Fruit fly (Drosophila melanogaster): Measurements from ENCODE around the gene CG14454.

Gene CG14454

DNA sequence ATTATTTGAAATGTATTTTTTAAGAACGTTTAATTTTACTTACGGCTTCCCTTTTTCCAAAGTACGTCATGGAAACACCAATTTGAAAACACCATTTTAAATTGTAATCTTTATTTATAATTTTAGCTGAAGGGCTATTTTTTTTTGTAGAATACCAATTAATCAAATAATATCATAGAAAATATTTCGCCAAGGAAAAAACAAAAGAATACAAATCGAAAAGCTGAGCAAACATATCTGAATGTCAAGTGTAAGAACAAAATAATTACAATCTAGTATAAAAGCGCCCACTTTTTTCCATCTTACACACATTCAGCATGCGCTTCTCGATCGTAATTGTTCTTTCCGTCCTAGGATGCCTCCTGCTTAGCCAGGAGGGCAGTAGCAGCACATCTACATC, 3.3 kb upstream of the CG14454 start, which contains the start of gene CG14452:
CG14452 (plus strand) TSS at position 301 of the 400 bp plus-strand sequence.
- no peak for TF ChIP-seq CG32006 (GFP tag; optimal IDR thresholded peaks at IDR 0.05)
- no peak for TF ChIP-seq pdm3 (GFP tag; optimal IDR thresholded peaks at IDR 0.05)
- TF ChIP-seq Ets21C (GFP tag; optimal IDR thresholded peaks at IDR 0.05): no peak
- no peak for TF ChIP-seq Eip93F (GFP tag; optimal IDR thresholded peaks at IDR 0.05)
- TF ChIP-seq CG6808 (GFP tag; optimal IDR thresholded peaks at IDR 0.05): no peak
- no peak for TF ChIP-seq CG34406 (GFP tag; optimal IDR thresholded peaks at IDR 0.05)
- TF ChIP-seq CG6163 (GFP tag; IDR thresholded peaks at IDR 0.05): no peak
- TF ChIP-seq CG4318 (GFP tag; optimal IDR thresholded peaks at IDR 0.05): no peak
- no peak for TF ChIP-seq CG8632 (GFP tag; optimal IDR thresholded peaks at IDR 0.05)
- TF ChIP-seq cyc (GFP tag; optimal IDR thresholded peaks at IDR 0.05): no peak
- TF ChIP-seq net (GFP tag; optimal IDR thresholded peaks at IDR 0.05): no peak
- TF ChIP-seq acj6 (GFP tag; optimal IDR thresholded peaks at IDR 0.05): no peak

dm6 chr3L:22693712-22694111, 1.4 kb upstream of the CG14454 start, which contains the start of the genes CG12546 and CG14453:
Gene CG12546 (minus strand): TSS chr3L:22693812.
Gene CG14453 (plus strand): TSS chr3L:22694083.
- TF ChIP-seq Eip75B (GFP tag; optimal IDR thresholded peaks at IDR 0.05) (no peak), Eip78C (GFP tag) (no peak), cyc (GFP tag; optimal IDR thresholded peaks at IDR 0.05) (no peak), CG31627 (GFP tag; optimal IDR thresholded peaks at IDR 0.05) (no peak), eg (GFP tag; IDR thresholded peaks at IDR 0.05) (no peak), CG34406 (GFP tag; optimal IDR thresholded peaks at IDR 0.05) (no peak), fd59A (GFP tag; optimal IDR thresholded peaks at IDR 0.05) (no peak), Sox15 (GFP tag; optimal IDR thresholded peaks at IDR 0.05) (no peak), CG6792 (GFP tag; optimal IDR thresholded peaks at IDR 0.05) (no peak), ss (GFP tag; optimal IDR thresholded peaks at IDR 0.05) (no peak), CG1621 (tag; optimal IDR thresholded peaks at IDR 0.05) (no peak), Hr39 (GFP tag; optimal IDR thresholded peaks at IDR 0.05) (no peak), Sox14 (GFP tag; optimal IDR thresholded peaks at IDR 0.05) (no peak), Eip93F (GFP tag; optimal IDR thresholded peaks at IDR 0.05) (no peak), topi (GFP tag; optimal IDR thresholded peaks at IDR 0.05) (no peak), net (GFP tag; optimal IDR thresholded peaks at IDR 0.05) (no peak), Ets21C (GFP tag; optimal IDR thresholded peaks at IDR 0.05) (no peak), CG8632 (GFP tag; optimal IDR thresholded peaks at IDR 0.05) (no peak), CG10631 (GFP tag; optimal IDR thresholded peaks at IDR 0.05) (no peak)

- TF ChIP-seq CG6792 (GFP tag; optimal IDR thresholded peaks at IDR 0.05) (no peak), CG3032 (tag; optimal IDR thresholded peaks at IDR 0.05) (no peak), OdsH (GFP tag; optimal IDR thresholded peaks at IDR 0.05) (no peak), ss (GFP tag; optimal IDR thresholded peaks at IDR 0.05) (no peak), Sox15 (GFP tag; optimal IDR thresholded peaks at IDR 0.05) (no peak), fkh (GFP tag; optimal IDR thresholded peaks at IDR 0.05) (no peak), CG8319 (GFP tag; optimal IDR thresholded peaks at IDR 0.05) (no peak), CG3919 (GFP tag; optimal IDR thresholded peaks at IDR 0.05) (no peak), lz (GFP tag; optimal IDR thresholded peaks at IDR 0.05) (no peak), CG16779 (tag; optimal IDR thresholded peaks at IDR 0.05) (no peak), net (GFP tag; optimal IDR thresholded peaks at IDR 0.05) (no peak), CG11902 (GFP tag; optimal IDR thresholded peaks at IDR 0.05) (no peak), dsx (GFP tag; optimal IDR thresholded peaks at IDR 0.05; ENCODE audit: poor library complexity, severe bottlenecking) (no peak)
Observed at dm6 chr3L:22686987-22687386, 5.3 kb downstream of the CG14454 start, which contains the start of the genes CG14455 and CG14456. Gene CG14455 (minus strand): TSS chr3L:22687087. Gene CG14456 (plus strand): TSS chr3L:22687222.

DNA sequence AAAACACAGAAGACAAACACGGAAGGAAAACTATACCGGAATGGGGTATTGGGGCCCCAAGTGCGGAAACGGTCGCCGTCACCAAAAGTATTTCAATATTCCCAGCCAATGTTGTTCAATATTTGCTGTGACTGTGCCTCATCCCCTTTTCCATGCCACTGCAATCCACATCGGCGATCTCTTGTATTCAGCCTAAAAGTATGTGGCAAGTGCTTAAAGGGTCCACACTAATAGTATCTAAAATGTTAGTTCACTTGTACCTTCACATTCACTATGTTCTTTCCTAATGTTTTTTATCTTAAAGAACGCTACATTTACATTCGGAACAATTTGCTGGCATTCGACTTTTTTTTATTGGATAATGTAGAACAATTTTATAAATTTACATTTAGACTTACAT, 11.4 kb downstream of the CG14454 start:
- TF ChIP-seq CG32006 (GFP tag; optimal IDR thresholded peaks at IDR 0.05) (no peak), CG3032 (tag; optimal IDR thresholded peaks at IDR 0.05) (peak; percentile 61), CG7368 (GFP tag; optimal IDR thresholded peaks at IDR 0.05) (no peak)

All from whole organism, prepupa.